Worm (Caenorhabditis elegans) whole organism, L1 larva: ENCODE data around the gene srh-131.
A peak's percentile ranks its signal among the peaks of the same experiment; 100 is the strongest.

Source experiments
- aly-2 ChIP-seq: fragments of 150-350 bp; optimal IDR thresholded peaks from 2 replicates; lab custom pipeline; 2014; ENCODE audit warnings: missing biosample characterization, missing genetic modification characterization
- ama-1 ChIP-seq: fragments of 150-350 bp; optimal IDR thresholded peaks from 2 replicates; lab custom pipeline; 2014
- ceh-82 ChIP-seq, 3 experiments: fragments of 150-350 bp in 1 of 3; sonication (generic microtip) in 2 of 3; optimal IDR thresholded peaks; 2 replicates each; lab custom pipeline; 2014 to 2017; ENCODE audit warnings: missing biosample characterization in 3 of 3, missing genetic modification characterization in 3 of 3
- elt-3 ChIP-seq, 6 experiments: fragments of 150-350 bp in 1 of 6; sonication (generic microtip); optimal IDR thresholded peaks; 2 replicates each; lab custom pipeline; 2017 to 2018; ENCODE audit warnings: missing biosample characterization in 6 of 6, missing genetic modification characterization in 6 of 6, inconsistent platforms in 1 of 6
- lin-15B ChIP-seq: fragments of 150-350 bp; sonication (generic microtip); optimal IDR thresholded peaks from 3 replicates; lab custom pipeline; 2014; ENCODE audit warnings: missing biosample characterization, missing genetic modification characterization
- lir-3 ChIP-seq: sonication (generic microtip); optimal IDR thresholded peaks from 2 replicates; lab custom pipeline; 2016; ENCODE audit warnings: mild to moderate bottlenecking, missing genetic modification characterization, moderate library complexity, missing compliant biosample characterization; ENCODE audit not compliant: poor library complexity
- mep-1 ChIP-seq: fragments of 150-350 bp; optimal IDR thresholded peaks from 2 replicates; lab custom pipeline; 2014; ENCODE audit warnings: missing biosample characterization, missing genetic modification characterization
- nhr-28 ChIP-seq: fragments of 150-350 bp; optimal IDR thresholded peaks from 2 replicates; lab custom pipeline; 2014; ENCODE audit warnings: missing biosample characterization, missing genetic modification characterization
- nhr-76 ChIP-seq: sonication (generic microtip); optimal IDR thresholded peaks from 2 replicates; lab custom pipeline; 2017; ENCODE audit warnings: missing biosample characterization, missing genetic modification characterization
- nhr-85 ChIP-seq: sonication (generic microtip); peaks from one replicate; lab custom pipeline; 2016; ENCODE audit warnings: missing genetic modification characterization, inconsistent platforms, missing compliant biosample characterization
- pqm-1 ChIP-seq: sonication (generic microtip); optimal IDR thresholded peaks from 3 replicates; lab custom pipeline; 2017; ENCODE audit warnings: missing biosample characterization, missing genetic modification characterization
- unc-130 ChIP-seq: fragments of 150-350 bp; optimal IDR thresholded peaks from 2 replicates; lab custom pipeline; 2017; ENCODE audit warnings: missing biosample characterization, missing genetic modification characterization, inconsistent platforms
- ztf-11 ChIP-seq, 2 experiments: sonication (generic microtip); optimal IDR thresholded peaks; 2 replicates each; lab custom pipeline; 2016 to 2017; ENCODE audit warnings: missing genetic modification characterization in 2 of 2, missing biosample characterization in 1 of 2, missing compliant biosample characterization in 1 of 2

ce11 chrV:16965655-16966054 lies 39.6 kb upstream of the srh-131 start, which contains the start of gene efl-1:
- TF ChIP-seq pqm-1 (tag; lab: Kevin White, UChicago) (no peak), lin-15B (tag; lab: Kevin White, UChicago) (peak; percentile 89), elt-3 (tag; optimal IDR thresholded peaks at IDR 0.05; lab: Kevin White, UChicago) (peak in 2 of 6 experiments; percentile 76 to 93), nhr-76 (no peak), lir-3 (tag; lab: Kevin White, UChicago) (no peak), ceh-82 (tag; optimal IDR thresholded peaks at IDR 0.05; lab: Kevin White, UChicago) (peak; percentile 80 to 96 (median 94)), nhr-85 (tag; lab: Kevin White, UChicago) (peak; percentile 95), unc-130 (peak; percentile 79), ztf-11 (tag; optimal IDR thresholded peaks at IDR 0.05; lab: Kevin White, UChicago) (peak in 1 of 2 experiments; percentile 68), mep-1 (peak; percentile 94), nhr-28 (tag; lab: Kevin White, UChicago) (no peak), aly-2 (tag; lab: Kevin White, UChicago) (peak; percentile 77), ama-1 (lab: Kevin White, UChicago) (no peak)
